Fruit fly (Drosophila melanogaster) whole organism, wandering third instar larva: ENCODE measurements around the gene Gba1a.

Experiments
- Abd-B ChIP-seq: fragments of >200 bp; optimal IDR thresholded peaks from 2 replicates; lab custom pipeline; 2017; ENCODE audit warnings: missing biosample characterization, missing genetic modification characterization
- CG32264 ChIP-seq: fragments of 200-800 bp; sonication (Bioruptor generic); optimal IDR thresholded peaks from 2 replicates; lab custom pipeline; 2016; ENCODE audit warnings: missing biosample characterization, missing genetic modification characterization
- CG9705 ChIP-seq: fragments of 200-800 bp; sonication (Bioruptor generic); optimal IDR thresholded peaks from 2 replicates; lab custom pipeline; 2018; ENCODE audit warnings: missing biosample characterization, mild to moderate bottlenecking, missing genetic modification characterization
- CrebA ChIP-seq: fragments of 200-800 bp; sonication (Bioruptor generic); optimal IDR thresholded peaks from 2 replicates; lab custom pipeline; 2016; ENCODE audit warnings: missing biosample characterization, mild to moderate bottlenecking, missing genetic modification characterization, borderline replicate concordance
- Dfd ChIP-seq: fragments of >200 bp; optimal IDR thresholded peaks from 2 replicates; lab custom pipeline; 2017; ENCODE audit warnings: missing biosample characterization, missing genetic modification characterization
- Dif ChIP-seq: fragments of 200-275, 200-300 bp; sonication (Bioruptor generic); optimal IDR thresholded peaks from 2 replicates; lab custom pipeline; 2018; ENCODE audit warnings: missing biosample characterization, missing genetic modification characterization; ENCODE audit not compliant: partially characterized antibody
- GATAd ChIP-seq: sonication (Bioruptor generic); optimal IDR thresholded peaks from 2 replicates; lab custom pipeline; 2016; ENCODE audit warnings: missing biosample characterization, missing genetic modification characterization
- HLH106 ChIP-seq: fragments of 200-800 bp; optimal IDR thresholded peaks from 3 replicates; lab custom pipeline; 2019; ENCODE audit warnings: missing biosample characterization, mild to moderate bottlenecking, missing genetic modification characterization, moderate library complexity
- Hnf4 ChIP-seq: fragments of 200-800 bp; sonication (Bioruptor generic); optimal IDR thresholded peaks from 2 replicates; lab custom pipeline; 2016; ENCODE audit warnings: missing biosample characterization, mild to moderate bottlenecking, missing genetic modification characterization
- Hr78 ChIP-seq: fragments of >200 bp; optimal IDR thresholded peaks from 2 replicates; lab custom pipeline; 2017; ENCODE audit warnings: missing biosample characterization, missing genetic modification characterization
- Hr83 ChIP-seq: fragments of 200-300 bp; sonication (Bioruptor generic); optimal IDR thresholded peaks from 2 replicates; lab custom pipeline; 2016; ENCODE audit warnings: missing biosample characterization, mild to moderate bottlenecking, missing genetic modification characterization, moderate library complexity; ENCODE audit not compliant: poor library complexity, severe bottlenecking
- Jra ChIP-seq: sonication (Bioruptor generic); optimal IDR thresholded peaks from 2 replicates; lab custom pipeline; 2016; ENCODE audit warnings: missing biosample characterization, missing genetic modification characterization
- Mio ChIP-seq: sonication (Bioruptor generic); optimal IDR thresholded peaks from 2 replicates; lab custom pipeline; 2016; ENCODE audit warnings: missing biosample characterization, missing genetic modification characterization
- Myc ChIP-seq: fragments of >200 bp; optimal IDR thresholded peaks from 2 replicates; lab custom pipeline; 2017
- N ChIP-seq: fragments of >200 bp; optimal IDR thresholded peaks from 2 replicates; lab custom pipeline; 2018; ENCODE audit warnings: missing biosample characterization, missing external identifiers, missing genetic modification characterization
- OdsH ChIP-seq: fragments of 200-800 bp; sonication (Bioruptor generic); optimal IDR thresholded peaks from 2 replicates; lab custom pipeline; 2016; ENCODE audit warnings: missing biosample characterization, mild to moderate bottlenecking, missing genetic modification characterization
- Rel ChIP-seq, 2 experiments: fragments of 200-800 bp; sonication (Bioruptor generic) in 1 of 2; optimal IDR thresholded peaks; 2 replicates in 1 of 2; 3 replicates in 1 of 2; lab custom pipeline; 2016 to 2019; ENCODE audit warnings: mild to moderate bottlenecking in 2 of 2, missing biosample characterization in 2 of 2, missing genetic modification characterization in 2 of 2, moderate library complexity in 1 of 2
- Sp1 ChIP-seq: fragments of 200-800 bp; sonication (Bioruptor generic); optimal IDR thresholded peaks from 3 replicates; lab custom pipeline; 2019; ENCODE audit warnings: missing biosample characterization, mild to moderate bottlenecking, missing genetic modification characterization, moderate library complexity
- Vsx2 ChIP-seq: fragments of 200-300, 225-300 bp; sonication (Bioruptor generic); optimal IDR thresholded peaks from 2 replicates; lab custom pipeline; 2018; ENCODE audit warnings: missing biosample characterization, missing genetic modification characterization; ENCODE audit not compliant: partially characterized antibody
- br ChIP-seq: fragments of 200-800 bp; sonication (Bioruptor generic); optimal IDR thresholded peaks from 2 replicates; lab custom pipeline; 2016; ENCODE audit warnings: missing biosample characterization, missing genetic modification characterization
- brk ChIP-seq: fragments of 200-800 bp; sonication (Bioruptor generic); optimal IDR thresholded peaks from 2 replicates; lab custom pipeline; 2016; ENCODE audit warnings: missing biosample characterization, mild to moderate bottlenecking, missing genetic modification characterization
- dl ChIP-seq, 2 experiments: fragments of 175-275, 200-275 bp in 1 of 2; fragments of 200-275 bp in 1 of 2; sonication (Bioruptor generic); optimal IDR thresholded peaks; lab custom pipeline; 2018; ENCODE audit warnings: mild to moderate bottlenecking in 2 of 2, missing biosample characterization in 2 of 2, missing genetic modification characterization in 2 of 2, moderate library complexity in 2 of 2; ENCODE audit not compliant: partially characterized antibody in 2 of 2, insufficient read depth in 1 of 2
- dmrt93B ChIP-seq: fragments of 200-800 bp; sonication (Bioruptor generic); optimal IDR thresholded peaks from 2 replicates; lab custom pipeline; 2018; ENCODE audit warnings: missing biosample characterization, mild to moderate bottlenecking, missing genetic modification characterization
- dsf ChIP-seq: sonication (Bioruptor generic); optimal IDR thresholded peaks from 2 replicates; lab custom pipeline; 2016; ENCODE audit warnings: missing biosample characterization, missing genetic modification characterization, borderline replicate concordance
- ey ChIP-seq: fragments of 200-800 bp; sonication (Bioruptor generic); optimal IDR thresholded peaks from 2 replicates; lab custom pipeline; 2016; ENCODE audit warnings: missing biosample characterization, missing genetic modification characterization
- foxo ChIP-seq, 2 experiments: fragments of 200-800 bp; sonication (Bioruptor generic); optimal IDR thresholded peaks; 2 replicates in 1 of 2; 3 replicates in 1 of 2; lab custom pipeline; 2016 to 2017; ENCODE audit warnings: missing biosample characterization in 2 of 2, missing genetic modification characterization in 2 of 2
- fru ChIP-seq: fragments of 200-800 bp; sonication (Bioruptor generic); optimal IDR thresholded peaks from 3 replicates; lab custom pipeline; 2016; ENCODE audit warnings: missing biosample characterization, mild to moderate bottlenecking, missing genetic modification characterization
- h ChIP-seq: fragments of 200-800 bp; sonication (Bioruptor generic); optimal IDR thresholded peaks from 3 replicates; lab custom pipeline; 2016; ENCODE audit warnings: missing biosample characterization, mild to moderate bottlenecking, missing genetic modification characterization
- jim ChIP-seq: fragments of 175-275, 200-325 bp; sonication (Bioruptor generic); optimal IDR thresholded peaks from 2 replicates; lab custom pipeline; 2016; ENCODE audit warnings: missing biosample characterization, mild to moderate bottlenecking, missing genetic modification characterization
- lola ChIP-seq: fragments of >200 bp; optimal IDR thresholded peaks from 2 replicates; lab custom pipeline; 2017; ENCODE audit warnings: missing biosample characterization, missing genetic modification characterization
- pan ChIP-seq: fragments of >200 bp; optimal IDR thresholded peaks from 2 replicates; lab custom pipeline; 2017
- psq ChIP-seq: fragments of 200-800 bp; sonication (Bioruptor generic); optimal IDR thresholded peaks from 3 replicates; lab custom pipeline; 2017; ENCODE audit warnings: missing biosample characterization, mild to moderate bottlenecking, missing genetic modification characterization, moderate library complexity
- rgr ChIP-seq: fragments of 200-800 bp; sonication (Bioruptor generic); optimal IDR thresholded peaks from 3 replicates; lab custom pipeline; 2016; ENCODE audit warnings: missing biosample characterization, mild to moderate bottlenecking, missing genetic modification characterization
- sage ChIP-seq: fragments of 200-800 bp; sonication (Bioruptor generic); optimal IDR thresholded peaks from 2 replicates; lab custom pipeline; 2016; ENCODE audit warnings: missing biosample characterization, mild to moderate bottlenecking, missing genetic modification characterization
- sv ChIP-seq: fragments of 200-800 bp; sonication (Bioruptor generic); optimal IDR thresholded peaks from 3 replicates; lab custom pipeline; 2016; ENCODE audit warnings: missing biosample characterization, missing genetic modification characterization
- tai ChIP-seq: sonication (Bioruptor generic); optimal IDR thresholded peaks from 2 replicates; lab custom pipeline; 2016; ENCODE audit warnings: missing biosample characterization, missing genetic modification characterization
- usp ChIP-seq: fragments of >200 bp; optimal IDR thresholded peaks from 2 replicates; lab custom pipeline; 2017; ENCODE audit warnings: missing biosample characterization, missing genetic modification characterization
- woc ChIP-seq: sonication (Bioruptor generic); optimal IDR thresholded peaks from 2 replicates; lab custom pipeline; 2016; ENCODE audit warnings: missing biosample characterization, mild to moderate bottlenecking, missing genetic modification characterization

Gba1a gene

DNA sequence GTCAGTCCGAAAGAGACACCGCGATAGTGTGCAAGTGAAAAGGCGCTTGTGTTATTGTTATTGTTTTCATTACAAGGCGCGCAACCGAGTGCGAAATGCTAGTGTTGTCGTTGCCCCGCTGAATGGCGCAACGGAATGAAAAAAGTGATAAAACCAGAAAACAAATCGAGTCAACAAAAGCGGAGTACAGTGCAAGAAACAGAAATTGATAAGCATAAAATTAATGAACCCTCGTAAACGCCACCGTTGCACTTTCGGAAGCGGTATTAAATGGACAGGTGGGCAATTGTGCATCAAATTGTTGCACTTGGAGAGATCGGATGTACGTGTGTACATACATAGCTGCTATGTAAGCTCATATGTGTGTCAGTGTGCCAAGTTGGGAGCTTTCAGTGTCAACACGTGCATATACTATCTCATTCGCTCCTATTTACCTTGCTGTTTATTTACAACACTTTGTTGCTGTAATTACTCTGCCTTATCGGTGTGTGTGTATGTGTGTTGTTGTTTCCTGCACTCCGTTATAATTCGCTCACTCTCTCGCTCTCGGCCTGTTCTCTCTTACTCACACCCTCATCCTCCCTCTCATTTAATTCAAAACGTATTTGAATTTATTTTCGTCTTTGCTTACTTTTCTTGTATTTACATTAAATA, 23.1 kb downstream of the Gba1a start (continued):
- TF ChIP-seq HLH106 (tag; lab: Kevin White, UChicago): peak; percentile 10
- TF ChIP-seq Vsx2 (GFP tag; lab: Kevin White, UChicago): no peak

DNA sequence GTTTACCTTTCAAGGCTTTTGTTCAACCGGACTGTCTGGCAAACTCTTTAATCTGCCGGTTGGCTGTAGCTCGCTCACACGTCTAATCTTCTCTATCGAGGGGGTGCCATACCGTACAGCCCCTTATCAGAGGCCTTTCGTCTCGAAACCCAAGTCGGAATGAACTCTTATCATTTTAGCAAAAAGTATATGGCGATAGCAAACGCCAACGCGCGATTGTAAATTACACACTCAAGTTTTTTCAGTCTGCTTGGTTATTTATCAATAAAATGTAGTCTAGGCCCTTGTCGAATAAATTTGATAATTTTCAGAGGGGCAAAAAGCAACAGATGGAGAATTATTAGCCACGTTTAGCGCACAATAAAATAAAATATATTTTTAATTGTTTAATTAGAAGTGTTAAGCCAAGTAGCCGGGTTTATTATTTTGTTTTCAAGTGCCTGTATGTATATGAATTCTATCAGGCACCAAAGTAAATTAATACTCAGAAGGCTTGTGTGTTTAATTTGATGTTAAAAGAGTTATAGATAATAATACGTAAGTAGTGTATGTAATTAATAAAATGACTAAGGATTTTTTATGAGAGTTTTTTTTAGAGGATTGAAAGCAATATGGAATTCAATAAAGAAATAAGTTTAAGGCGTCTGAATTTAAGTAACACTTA, 24.6 kb downstream of the Gba1a start:
- no peak for TF ChIP-seq CG9705 (GFP tag; lab: Kevin White, UChicago)
- TF ChIP-seq brk (GFP tag; lab: Kevin White, UChicago): peak; percentile 42
- no peak for TF ChIP-seq Sp1 (GFP tag; lab: Kevin White, UChicago)
- peak; percentile 12 for TF ChIP-seq h (GFP tag; lab: Kevin White, UChicago)
- no peak for TF ChIP-seq Rel (GFP tag; optimal IDR thresholded peaks at IDR 0.05; lab: Kevin White, UChicago)
- TF ChIP-seq Rel (tag; optimal IDR thresholded peaks at IDR 0.05; lab: Kevin White, UChicago): peak; percentile 42
- TF ChIP-seq N (GFP tag; lab: Kevin White, UChicago): no peak
- TF ChIP-seq Dfd (GFP tag; lab: Kevin White, UChicago): no peak
- peak; percentile 55 for TF ChIP-seq br (GFP tag; lab: Kevin White, UChicago)
- no peak for TF ChIP-seq ey (GFP tag; lab: Kevin White, UChicago)
- TF ChIP-seq HLH106 (tag; lab: Kevin White, UChicago): no peak
- TF ChIP-seq Vsx2 (GFP tag; lab: Kevin White, UChicago): peak; percentile 31
- TF ChIP-seq dl (GFP tag; optimal IDR thresholded peaks at IDR 0.05; lab: Kevin White, UChicago; ENCODE audit: insufficient read depth in 1 of 2, partially characterized antibody in 2 of 2): no peak
- peak; percentile 7 for TF ChIP-seq sage (GFP tag; lab: Kevin White, UChicago)
- TF ChIP-seq CrebA (GFP tag; lab: Kevin White, UChicago): peak; percentile 80
- TF ChIP-seq fru (GFP tag; lab: Kevin White, UChicago): no peak
- no peak for TF ChIP-seq dmrt93B (GFP tag; lab: Kevin White, UChicago)
- TF ChIP-seq sv (GFP tag; lab: Kevin White, UChicago): no peak

DNA sequence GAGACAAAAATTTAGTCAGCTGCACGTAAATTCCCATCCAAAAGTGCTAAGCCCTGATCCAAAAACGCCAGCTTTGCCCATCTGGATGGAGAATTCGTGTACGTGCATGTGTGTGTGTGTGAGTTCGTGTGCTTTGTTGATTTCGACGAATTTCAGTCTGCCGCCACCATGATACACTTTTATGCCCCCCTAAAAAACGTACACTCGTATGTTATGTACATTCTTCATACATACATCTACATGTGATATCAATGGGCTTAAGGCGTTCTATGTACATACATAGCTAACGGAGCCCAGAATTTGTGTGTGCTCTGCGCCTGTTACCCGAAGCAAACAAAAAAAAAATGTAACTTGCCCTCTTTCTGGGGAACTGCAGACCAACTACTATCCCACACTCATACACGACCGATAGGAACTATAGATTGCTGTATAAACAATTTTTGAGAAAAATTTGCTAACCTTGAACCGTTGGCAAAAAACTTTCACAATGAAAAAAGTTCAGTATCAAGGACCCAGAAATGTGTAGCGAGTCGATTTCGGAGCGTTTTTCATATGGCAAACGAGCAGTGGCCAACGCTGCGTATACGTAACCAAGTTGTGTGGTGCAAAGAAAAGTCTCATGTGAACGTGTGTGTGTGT, 25.4 kb downstream of the Gba1a start:
- TF ChIP-seq Hr78: no peak
- TF ChIP-seq br (GFP tag; lab: Kevin White, UChicago): peak; percentile 42
- no peak for TF ChIP-seq N (GFP tag; lab: Kevin White, UChicago)
- no peak for TF ChIP-seq sage (GFP tag; lab: Kevin White, UChicago)
- no peak for TF ChIP-seq pan
- TF ChIP-seq Mio (GFP tag; lab: Kevin White, UChicago): no peak
- TF ChIP-seq Hnf4: peak; percentile 0
- no peak for TF ChIP-seq GATAd
- no peak for TF ChIP-seq Dif (GFP tag; lab: Kevin White, UChicago)
- no peak for TF ChIP-seq Rel (GFP tag; optimal IDR thresholded peaks at IDR 0.05; lab: Kevin White, UChicago)
- TF ChIP-seq Rel (tag; optimal IDR thresholded peaks at IDR 0.05; lab: Kevin White, UChicago): peak; percentile 85
- TF ChIP-seq dmrt93B (GFP tag; lab: Kevin White, UChicago): no peak
- no peak for TF ChIP-seq psq (GFP tag; lab: Kevin White, UChicago)
- peak; percentile 62 for TF ChIP-seq h (GFP tag; lab: Kevin White, UChicago)
- no peak for TF ChIP-seq tai (GFP tag; lab: Kevin White, UChicago)
- TF ChIP-seq fru (GFP tag; lab: Kevin White, UChicago): no peak
- TF ChIP-seq OdsH (GFP tag; lab: Kevin White, UChicago): peak; percentile 43
- TF ChIP-seq CG9705 (GFP tag; lab: Kevin White, UChicago): no peak
- TF ChIP-seq Abd-B (GFP tag; lab: Kevin White, UChicago): no peak
- TF ChIP-seq woc: no peak
- TF ChIP-seq foxo (GFP tag; optimal IDR thresholded peaks at IDR 0.05; lab: Kevin White, UChicago): no peak
- TF ChIP-seq Dfd (GFP tag; lab: Kevin White, UChicago): no peak
- TF ChIP-seq ey (GFP tag; lab: Kevin White, UChicago): no peak
- no peak for TF ChIP-seq Jra
- TF ChIP-seq lola (GFP tag; lab: Kevin White, UChicago): no peak
- no peak for TF ChIP-seq HLH106 (tag; lab: Kevin White, UChicago)
- peak; percentile 44 for TF ChIP-seq CrebA (GFP tag; lab: Kevin White, UChicago)
- TF ChIP-seq sv (GFP tag; lab: Kevin White, UChicago): no peak
- no peak for TF ChIP-seq rgr (GFP tag; lab: Kevin White, UChicago)
- TF ChIP-seq dl (GFP tag; optimal IDR thresholded peaks at IDR 0.05; lab: Kevin White, UChicago; ENCODE audit: insufficient read depth in 1 of 2, partially characterized antibody in 2 of 2): no peak
- TF ChIP-seq Myc (lab: Kevin White, UChicago): no peak
- TF ChIP-seq dsf (GFP tag; lab: Kevin White, UChicago): no peak
- peak; percentile 21 for TF ChIP-seq Hr83 (GFP tag; lab: Kevin White, UChicago)
- no peak for TF ChIP-seq Vsx2 (GFP tag; lab: Kevin White, UChicago)
- no peak for TF ChIP-seq brk (GFP tag; lab: Kevin White, UChicago)
- no peak for TF ChIP-seq usp (GFP tag; lab: Kevin White, UChicago)
- peak; percentile 8 for TF ChIP-seq Sp1 (GFP tag; lab: Kevin White, UChicago)
- TF ChIP-seq jim (GFP tag; lab: Kevin White, UChicago): no peak
- no peak for TF ChIP-seq CG32264 (GFP tag; lab: Kevin White, UChicago)
